Worm (Caenorhabditis elegans): ENCODE results near the gene vhl-1.

The vhl-1 gene

DNA sequence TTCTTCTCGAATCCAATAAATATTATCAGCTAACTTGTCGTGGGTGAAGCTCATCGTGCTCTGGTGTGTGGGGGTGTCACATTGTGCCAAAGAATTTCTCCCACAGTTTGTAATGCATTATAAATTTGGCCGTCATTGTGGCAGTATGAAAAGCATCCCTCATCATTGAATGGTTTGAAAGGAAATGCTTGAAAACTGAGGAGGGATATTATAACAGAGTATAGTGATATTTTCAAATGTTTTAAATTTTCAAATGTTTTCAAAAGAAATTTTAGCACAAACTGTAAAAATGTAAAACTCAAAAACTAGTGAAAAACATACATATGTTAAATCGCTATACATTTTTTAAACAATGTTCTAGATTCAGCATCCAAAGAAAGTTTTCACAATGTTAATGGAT, 38.2 kb upstream of the vhl-1 start, which contains the start of gene C03A3.3:
C03A3.3 (minus strand) TSS at position 101 of the 400 bp plus-strand sequence.
- TF ChIP-seq peb-1 (tag; optimal IDR thresholded peaks at IDR 0.05) (no peak), unc-55 (GFP tag; optimal IDR thresholded peaks at IDR 0.05) (peak; percentile 31)

DNA sequence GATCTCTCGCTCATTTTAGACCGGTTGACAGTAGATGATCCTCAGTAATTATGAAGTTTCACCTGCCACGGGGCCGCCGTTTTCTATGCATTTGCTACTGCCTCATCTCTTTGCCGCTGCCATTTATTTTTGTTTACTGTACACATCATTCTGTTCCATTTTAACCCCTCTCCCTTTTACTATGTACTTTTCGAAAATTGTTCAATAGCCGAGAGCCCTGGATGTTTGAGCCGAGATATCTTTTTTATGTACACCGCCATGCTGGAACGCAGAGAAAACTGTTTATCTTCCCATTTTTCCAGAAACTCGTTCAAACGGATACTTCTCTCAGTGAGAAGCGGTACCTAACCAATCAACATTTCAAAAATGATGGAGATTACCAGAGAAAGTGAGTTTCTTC, 36.3 kb upstream of the vhl-1 start, which contains the start of gene ifa-1:
ifa-1 (plus strand) TSS at position 301 of the 400 bp plus-strand sequence.
- TF ChIP-seq elt-1 (tag; optimal IDR thresholded peaks at IDR 0.05) (no peak), F13H6.1 (tag; optimal IDR thresholded peaks at IDR 0.05) (no peak), ztf-11 (tag; optimal IDR thresholded peaks at IDR 0.05) (no peak), nhr-25 (tag; optimal IDR thresholded peaks at IDR 0.05) (no peak), nhr-23 (tag; optimal IDR thresholded peaks at IDR 0.05) (no peak), gmeb-1 (tag; optimal IDR thresholded peaks at IDR 0.05) (no peak), Y55F3AM.14 (GFP tag; optimal IDR thresholded peaks at IDR 0.05) (no peak)

DNA sequence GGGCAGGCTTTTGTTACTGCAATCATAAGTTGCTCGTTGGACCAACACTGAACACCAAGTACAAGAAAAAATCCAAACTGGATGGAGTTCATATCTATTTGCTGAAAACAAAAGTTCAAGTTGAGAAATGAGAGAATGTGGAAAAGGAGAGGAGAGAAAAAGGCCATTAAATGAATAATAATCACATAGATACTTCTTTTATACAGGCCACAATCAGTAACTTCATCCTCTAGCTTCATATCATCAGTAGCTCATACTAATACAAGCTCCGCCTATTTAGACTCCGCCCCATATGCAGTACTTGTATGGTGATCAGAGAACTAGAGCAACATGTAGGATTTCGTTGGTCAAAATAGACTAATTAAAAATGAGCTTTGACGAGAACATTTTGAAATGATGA, 27.9 kb upstream of the vhl-1 start, which contains the start of gene F38B2.2:
F38B2.2 (minus strand) TSS at position 101 of the 400 bp plus-strand sequence.
- TF ChIP-seq snpc-4 (tag; optimal IDR thresholded peaks at IDR 0.05) (no peak), ceh-82 (tag; optimal IDR thresholded peaks at IDR 0.05) (no peak), elt-3 (tag; optimal IDR thresholded peaks at IDR 0.05) (no peak), ztf-4 (tag; optimal IDR thresholded peaks at IDR 0.05) (no peak), mdl-1 (tag; optimal IDR thresholded peaks at IDR 0.05) (no peak), nhr-21 (tag; optimal IDR thresholded peaks at IDR 0.05) (no peak), elt-1 (tag; optimal IDR thresholded peaks at IDR 0.05) (no peak), mbf-1 (tag; optimal IDR thresholded peaks at IDR 0.05) (no peak), crh-2 (tag; optimal IDR thresholded peaks at IDR 0.05) (no peak), sma-9 (GFP tag; optimal IDR thresholded peaks at IDR 0.05) (no peak), sma-9 (tag; optimal IDR thresholded peaks at IDR 0.05) (no peak), alr-1 (tag; optimal IDR thresholded peaks at IDR 0.05) (no peak), ZK546.5 (tag; optimal IDR thresholded peaks at IDR 0.05) (no peak)

DNA sequence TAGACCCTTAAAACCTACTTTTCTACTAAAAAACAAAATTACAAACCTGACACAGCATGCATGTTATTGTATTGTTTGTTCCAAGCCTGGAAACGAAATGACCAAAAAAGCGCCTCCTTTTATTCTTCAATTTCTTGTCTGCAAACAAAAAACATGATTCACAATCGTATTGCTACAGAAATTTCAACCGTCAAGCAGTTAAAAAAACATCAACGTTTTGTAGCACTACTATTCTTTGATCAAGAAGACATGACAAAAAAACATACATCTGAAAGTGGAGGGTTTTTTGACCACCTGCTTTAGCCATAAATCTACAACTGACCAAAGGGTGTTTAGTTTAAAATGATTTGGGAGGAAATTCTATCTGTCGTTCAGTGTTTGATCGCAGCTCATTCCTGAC, 26.0 kb upstream of the vhl-1 start, which contains the start of gene F38B2.6:
F38B2.6 (minus strand) TSS at position 101 of the 400 bp plus-strand sequence.
- no peak for TF ChIP-seq ceh-16 (tag; optimal IDR thresholded peaks at IDR 0.05)
- TF ChIP-seq lsy-2 (tag; optimal IDR thresholded peaks at IDR 0.05): no peak
- no peak for TF ChIP-seq sma-9 (GFP tag; optimal IDR thresholded peaks at IDR 0.05)
- TF ChIP-seq sma-9 (tag; optimal IDR thresholded peaks at IDR 0.05): no peak
- no peak for TF ChIP-seq dmd-4 (tag; optimal IDR thresholded peaks at IDR 0.05)
- no peak for TF ChIP-seq ztf-4 (tag; optimal IDR thresholded peaks at IDR 0.05)
- no peak for TF ChIP-seq nhr-21 (tag; optimal IDR thresholded peaks at IDR 0.05)
- no peak for TF ChIP-seq nhr-11 (tag; optimal IDR thresholded peaks at IDR 0.05)
- no peak for TF ChIP-seq unc-62 (GFP tag; optimal IDR thresholded peaks at IDR 0.05)
- no peak for TF ChIP-seq skn-1 (tag; optimal IDR thresholded peaks at IDR 0.05)
- no peak for TF ChIP-seq nhr-12 (tag; optimal IDR thresholded peaks at IDR 0.05)
- TF ChIP-seq elt-1 (tag; optimal IDR thresholded peaks at IDR 0.05): no peak
- TF ChIP-seq nhr-77 (tag; optimal IDR thresholded peaks at IDR 0.05): no peak
- no peak for TF ChIP-seq elt-3 (tag; optimal IDR thresholded peaks at IDR 0.05)
- TF ChIP-seq mbf-1 (tag; optimal IDR thresholded peaks at IDR 0.05): no peak
- TF ChIP-seq nhr-25 (tag; optimal IDR thresholded peaks at IDR 0.05): no peak

DNA sequence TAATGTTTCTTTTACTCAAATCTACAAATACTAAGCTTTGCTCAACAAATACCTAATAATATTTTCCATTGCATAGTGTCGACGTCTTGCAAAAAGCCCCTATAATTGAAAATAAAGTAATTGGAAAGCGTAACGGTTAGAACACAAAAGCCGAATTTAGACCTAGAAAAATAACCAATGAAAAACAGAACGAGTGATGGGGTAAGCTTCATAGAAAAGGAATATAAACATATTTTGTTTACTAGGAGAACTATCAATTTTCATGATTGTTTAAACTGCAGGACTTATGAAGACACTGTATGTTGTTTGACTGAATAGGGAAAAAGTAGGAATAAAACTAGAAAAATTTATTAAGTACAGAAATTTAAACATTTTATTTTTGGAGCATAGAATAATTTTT, 20.9 kb upstream of the vhl-1 start, which contains the start of gene F38B2.3:
F38B2.3 (minus strand) TSS at position 101 of the 400 bp plus-strand sequence.
- TF ChIP-seq snpc-4 (tag; optimal IDR thresholded peaks at IDR 0.05) (no peak), blmp-1 (tag; optimal IDR thresholded peaks at IDR 0.05; ENCODE audit: insufficient read depth) (no peak), lin-13 (GFP tag; optimal IDR thresholded peaks at IDR 0.05) (no peak), R02D3.7 (tag; optimal IDR thresholded peaks at IDR 0.05) (no peak), gmeb-1 (tag; optimal IDR thresholded peaks at IDR 0.05) (no peak), skn-1 (tag; optimal IDR thresholded peaks at IDR 0.05) (no peak), ceh-16 (tag; optimal IDR thresholded peaks at IDR 0.05) (no peak), mbf-1 (tag; optimal IDR thresholded peaks at IDR 0.05) (no peak), elt-1 (tag; optimal IDR thresholded peaks at IDR 0.05) (no peak), nhr-12 (tag; optimal IDR thresholded peaks at IDR 0.05) (no peak), lsy-2 (tag; optimal IDR thresholded peaks at IDR 0.05) (no peak)

DNA sequence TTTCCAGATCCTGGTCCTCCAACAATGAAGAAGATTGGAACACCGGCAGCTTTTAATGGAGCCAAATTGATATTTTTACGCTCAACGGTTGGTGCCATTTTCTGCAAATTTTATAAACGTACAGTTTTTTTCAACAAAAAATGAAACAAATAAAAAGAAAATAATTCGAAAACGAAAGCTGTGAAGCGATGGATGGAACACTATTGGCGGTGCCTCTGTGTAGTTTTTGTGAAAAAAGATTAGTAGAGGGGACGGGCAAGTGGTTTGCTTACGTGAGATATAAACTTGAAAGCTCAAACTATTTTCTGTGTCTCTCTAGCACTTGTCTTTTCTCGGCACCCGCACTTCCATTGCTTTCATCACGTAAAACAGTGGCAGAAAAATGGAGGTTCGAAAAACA, 19.5 kb upstream of the vhl-1 start, which contains the start of gene F38B2.4:
F38B2.4 (minus strand) TSS at position 101 of the 400 bp plus-strand sequence.
- no peak for TF ChIP-seq gmeb-1 (tag; optimal IDR thresholded peaks at IDR 0.05)
- TF ChIP-seq Y55F3AM.14 (GFP tag; optimal IDR thresholded peaks at IDR 0.05): no peak
- TF ChIP-seq C34F6.9 (tag; optimal IDR thresholded peaks at IDR 0.05): no peak
- no peak for TF ChIP-seq unc-39 (tag; optimal IDR thresholded peaks at IDR 0.05)
- no peak for TF ChIP-seq ztf-4 (tag; optimal IDR thresholded peaks at IDR 0.05)
- TF ChIP-seq lsy-2 (tag; optimal IDR thresholded peaks at IDR 0.05): no peak
- TF ChIP-seq elt-1 (tag; optimal IDR thresholded peaks at IDR 0.05): no peak
- TF ChIP-seq egl-27 (tag; optimal IDR thresholded peaks at IDR 0.05): no peak
- no peak for TF ChIP-seq ama-1 (optimal IDR thresholded peaks at IDR 0.05)
- no peak for TF ChIP-seq crh-2 (tag; optimal IDR thresholded peaks at IDR 0.05)
- TF ChIP-seq fos-1 (tag; optimal IDR thresholded peaks at IDR 0.05): no peak
- no peak for TF ChIP-seq nhr-21 (tag; optimal IDR thresholded peaks at IDR 0.05)
- no peak for TF ChIP-seq peb-1 (tag; optimal IDR thresholded peaks at IDR 0.05)
- no peak for TF ChIP-seq lin-39 (tag; optimal IDR thresholded peaks at IDR 0.05)
